Fruit fly (Drosophila melanogaster) whole organism, embryonic: Measurements from ENCODE around the gene CG11836.

Source experiments
- CG18011 ChIP-seq: fragments of 200-800 bp; sonication (Bioruptor generic); optimal IDR thresholded peaks from 2 replicates; lab custom pipeline; 2017; ENCODE audit warnings: missing biosample characterization, missing genetic modification characterization, mild to moderate bottlenecking, moderate library complexity, missing genotype
- CG8388 ChIP-seq: fragments of 200-800 bp; sonication (Bioruptor generic); optimal IDR thresholded peaks from 2 replicates; lab custom pipeline; 2019; ENCODE audit warnings: missing biosample characterization, mild to moderate bottlenecking, missing genetic modification characterization, moderate library complexity
- lola ChIP-seq, 3 experiments: fragments of >200 bp in 2 of 3; fragments of 200-800 bp in 1 of 3; sonication (Bioruptor generic) in 1 of 3; optimal IDR thresholded peaks; 2 replicates each; lab custom pipeline; 2017 to 2019; ENCODE audit warnings: missing biosample characterization in 3 of 3, missing genetic modification characterization in 3 of 3, mild to moderate bottlenecking in 1 of 3, moderate library complexity in 1 of 3
- oc ChIP-seq: fragments of 200-800 bp; sonication (Bioruptor generic); optimal IDR thresholded peaks from 2 replicates; lab custom pipeline; 2018; ENCODE audit warnings: missing biosample characterization, mild to moderate bottlenecking, missing genetic modification characterization, moderate library complexity

DNA sequence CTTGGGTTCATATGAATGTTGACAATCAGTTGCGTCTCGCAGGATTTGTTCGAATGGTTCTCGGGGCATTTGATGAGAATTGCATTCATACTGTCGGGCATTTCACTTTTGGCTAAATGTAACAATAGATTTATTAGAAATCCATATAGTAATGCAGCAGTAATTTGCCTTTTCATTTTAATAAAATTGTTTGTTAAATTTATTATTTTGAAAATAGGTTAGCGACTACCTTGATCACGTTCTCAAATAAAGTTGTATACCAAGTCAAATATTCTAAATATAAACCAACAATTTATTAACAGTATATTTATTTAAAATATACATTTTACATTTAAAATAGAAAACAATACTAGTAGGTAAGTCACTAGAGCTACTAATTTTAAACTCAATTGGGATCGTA lies 38.0 kb downstream of the CG11836 start, which contains the start of gene CG34027:
- TF ChIP-seq oc (tag; lab: Kevin White, UChicago) (no peak), lola (GFP tag; optimal IDR thresholded peaks at IDR 0.05; lab: Kevin White, UChicago) (no peak), CG8388 (GFP tag; lab: Kevin White, UChicago) (no peak), CG18011 (GFP tag; lab: Kevin White, UChicago) (no peak)
